Fruit fly (Drosophila melanogaster) whole organism, embryonic: ENCODE results near the gene CG17154.
A peak's percentile ranks its signal among the peaks of the same experiment; 100 is the strongest.

Source experiments
- Abd-B ChIP-seq: fragments of 200-800 bp; sonication (Bioruptor generic); optimal IDR thresholded peaks from 2 replicates; lab custom pipeline; 2018; ENCODE audit warnings: missing biosample characterization, mild to moderate bottlenecking, missing genetic modification characterization, moderate library complexity
- Blimp-1 ChIP-seq: fragments of 200-800 bp; sonication (Bioruptor generic); optimal IDR thresholded peaks from 3 replicates; lab custom pipeline; 2018; ENCODE audit warnings: missing biosample characterization, missing genetic modification characterization, mild to moderate bottlenecking, moderate library complexity, missing genetic modification reagents
- CG10147 ChIP-seq: fragments of 200-800 bp; sonication (Bioruptor generic); optimal IDR thresholded peaks from 2 replicates; lab custom pipeline; 2019; ENCODE audit warnings: missing biosample characterization, mild to moderate bottlenecking, missing genetic modification characterization, moderate library complexity
- CG10431 ChIP-seq: fragments of 200-800 bp; sonication (Bioruptor generic); optimal IDR thresholded peaks from 3 replicates; lab custom pipeline; 2018; ENCODE audit warnings: missing biosample characterization, mild to moderate bottlenecking, missing genetic modification characterization
- CG11696 ChIP-seq: fragments of 200-800 bp; sonication (Bioruptor generic); IDR thresholded peaks from 2 replicates; pipeline ENCODE4 v1.3.6; 2022; ENCODE audit warnings: missing biosample characterization, missing genetic modification characterization
- CG12155 ChIP-seq: fragments of 200-800 bp; sonication (Bioruptor generic); optimal IDR thresholded peaks from 3 replicates; lab custom pipeline; 2016; ENCODE audit warnings: missing biosample characterization, missing genetic modification characterization
- CG13123 ChIP-seq: fragments of 200-800 bp; sonication (Bioruptor generic); optimal IDR thresholded peaks from 2 replicates; lab custom pipeline; 2016; ENCODE audit warnings: missing biosample characterization, missing genetic modification characterization
- CG14050 ChIP-seq: fragments of 200-800 bp; sonication (Bioruptor generic); IDR thresholded peaks from 3 replicates; pipeline ENCODE4 v1.3.6; 2022; ENCODE audit warnings: missing biosample characterization, missing genetic modification characterization
- CG14710 ChIP-seq: fragments of 200-800 bp; sonication (Bioruptor generic); optimal IDR thresholded peaks from 3 replicates; lab custom pipeline; 2019; ENCODE audit warnings: missing biosample characterization, mild to moderate bottlenecking, missing genetic modification characterization, moderate library complexity
- CG16815 ChIP-seq: fragments of 200-800 bp; sonication (Bioruptor generic); optimal IDR thresholded peaks from 3 replicates; lab custom pipeline; 2017; ENCODE audit warnings: missing biosample characterization, mild to moderate bottlenecking, missing genetic modification characterization
- CG17912 ChIP-seq: fragments of 200-800 bp; sonication (Bioruptor generic); optimal IDR thresholded peaks from 2 replicates; lab custom pipeline; 2018; ENCODE audit warnings: missing biosample characterization, mild to moderate bottlenecking, missing genetic modification characterization
- CG2678 ChIP-seq: fragments of 200-800 bp; sonication (Bioruptor generic); optimal IDR thresholded peaks from 3 replicates; lab custom pipeline; 2019; ENCODE audit warnings: missing biosample characterization, mild to moderate bottlenecking, missing genetic modification characterization, moderate library complexity
- CG2712 ChIP-seq: fragments of 200-800 bp; optimal IDR thresholded peaks from 3 replicates; lab custom pipeline; 2019; ENCODE audit warnings: missing biosample characterization, mild to moderate bottlenecking, missing genetic modification characterization, moderate library complexity
- CG30403 ChIP-seq: fragments of 200-800 bp; sonication (Bioruptor generic); optimal IDR thresholded peaks from 3 replicates; lab custom pipeline; 2016; ENCODE audit warnings: missing biosample characterization, missing genetic modification characterization
- CG33213 ChIP-seq: fragments of 200-800 bp; sonication (Bioruptor generic); optimal IDR thresholded peaks from 3 replicates; lab custom pipeline; 2016; ENCODE audit warnings: missing biosample characterization, missing genetic modification characterization
- CG34224 ChIP-seq: fragments of 200-800 bp; sonication (Bioruptor generic); IDR thresholded peaks from 3 replicates; pipeline ENCODE4 v1.3.6; 2022; ENCODE audit warnings: missing biosample characterization, missing genetic modification characterization; ENCODE audit not compliant: partially characterized antibody
- CG4617 ChIP-seq: fragments of 200-800 bp; sonication (Bioruptor generic); optimal IDR thresholded peaks from 3 replicates; lab custom pipeline; 2016; ENCODE audit warnings: missing biosample characterization, missing genetic modification characterization, borderline replicate concordance
- CG6654 ChIP-seq: fragments of 200-800 bp; sonication (Bioruptor generic); optimal IDR thresholded peaks from 2 replicates; lab custom pipeline; 2017; ENCODE audit warnings: missing biosample characterization, mild to moderate bottlenecking, missing genetic modification characterization
- CG9215 ChIP-seq: fragments of 200-800 bp; sonication (Bioruptor generic); IDR thresholded peaks from 2 replicates; pipeline ENCODE4 v1.3.6; 2022; ENCODE audit warnings: missing biosample characterization, missing genetic modification characterization
- Chrac-16 ChIP-seq: fragments of 200-800 bp; sonication (Bioruptor generic); optimal IDR thresholded peaks from 3 replicates; lab custom pipeline; 2016; ENCODE audit warnings: missing biosample characterization, missing genetic modification characterization
- CkIIα-i1 ChIP-seq: fragments of 200-800 bp; sonication (Bioruptor generic); IDR thresholded peaks from 2 replicates; pipeline ENCODE4 v1.3.6; 2022; ENCODE audit warnings: missing biosample characterization, missing genetic modification characterization
- HmgD ChIP-seq: fragments of 200-800 bp; sonication (Bioruptor generic); optimal IDR thresholded peaks from 3 replicates; lab custom pipeline; 2016; ENCODE audit warnings: missing biosample characterization, missing genetic modification characterization
- HmgZ ChIP-seq: fragments of 200-800 bp; sonication (Bioruptor generic); optimal IDR thresholded peaks from 2 replicates; lab custom pipeline; 2018; ENCODE audit warnings: missing biosample characterization, mild to moderate bottlenecking, missing genetic modification characterization
- Hr3 ChIP-seq: fragments of 200-800 bp; sonication (Bioruptor generic); optimal IDR thresholded peaks from 3 replicates; lab custom pipeline; 2016; ENCODE audit warnings: missing biosample characterization, missing genetic modification characterization
- Hr39 ChIP-seq: fragments of >200 bp; optimal IDR thresholded peaks from 2 replicates; lab custom pipeline; 2017
- Lhr ChIP-seq: fragments of 200-800 bp; sonication (Bioruptor generic); optimal IDR thresholded peaks from 3 replicates; lab custom pipeline; 2017; ENCODE audit warnings: mild to moderate bottlenecking, missing biosample characterization, missing genetic modification reagents, missing genetic modification characterization
- MBD-R2 ChIP-seq: fragments of 200-800 bp; sonication (Bioruptor generic); IDR thresholded peaks from 2 replicates; pipeline ENCODE4 v1.3.6; 2022; ENCODE audit warnings: missing biosample characterization, missing genetic modification characterization
- Max ChIP-seq: fragments of 200-800 bp; sonication (Bioruptor generic); optimal IDR thresholded peaks from 2 replicates; lab custom pipeline; 2016; ENCODE audit warnings: missing biosample characterization, mild to moderate bottlenecking, missing genetic modification characterization
- Nf-YC ChIP-seq: fragments of 200-800 bp; optimal IDR thresholded peaks from 3 replicates; lab custom pipeline; 2019; ENCODE audit warnings: missing biosample characterization, mild to moderate bottlenecking, missing genetic modification characterization, moderate library complexity
- Sin3A ChIP-seq: fragments of >200 bp; optimal IDR thresholded peaks from 2 replicates; lab custom pipeline; 2018
- Sry-δ ChIP-seq: fragments of 200-800 bp; sonication (Bioruptor generic); optimal IDR thresholded peaks from 2 replicates; lab custom pipeline; 2016; ENCODE audit warnings: missing biosample characterization, missing genetic modification characterization
- Xrp1 ChIP-seq: fragments of 200-800 bp; sonication (Bioruptor generic); IDR thresholded peaks from 2 replicates; pipeline ENCODE4 v1.3.6; 2022; ENCODE audit warnings: missing biosample characterization, missing genetic modification characterization
- bsh ChIP-seq, 2 experiments: fragments of 200-800 bp; sonication (Bioruptor generic); optimal IDR thresholded peaks; 2 replicates each; lab custom pipeline; 2017 to 2018; ENCODE audit warnings: mild to moderate bottlenecking in 2 of 2, missing biosample characterization in 2 of 2, missing genetic modification characterization in 2 of 2, moderate library complexity in 1 of 2
- cato ChIP-seq: fragments of 200-800 bp; sonication (Bioruptor generic); optimal IDR thresholded peaks from 2 replicates; lab custom pipeline; 2016; ENCODE audit warnings: missing biosample characterization, missing genetic modification characterization, borderline replicate concordance
- cwo ChIP-seq: fragments of 200-800 bp; sonication (Bioruptor generic); optimal IDR thresholded peaks from 3 replicates; lab custom pipeline; 2017; ENCODE audit warnings: missing biosample characterization, missing genetic modification characterization, mild to moderate bottlenecking, moderate library complexity, missing genetic modification reagents
- eve ChIP-seq, 2 experiments: fragments of >200 bp; optimal IDR thresholded peaks; 2 replicates each; lab custom pipeline; 2017; ENCODE audit warnings: missing biosample characterization in 2 of 2, missing genetic modification characterization in 2 of 2
- gt ChIP-seq: fragments of 200-800 bp; sonication (Bioruptor generic); IDR thresholded peaks from 2 replicates; pipeline ENCODE4 v1.3.6; 2022; ENCODE audit warnings: missing biosample characterization, missing genetic modification characterization
- ham ChIP-seq: fragments of 200-800 bp; sonication (Bioruptor generic); IDR thresholded peaks from 2 replicates; pipeline ENCODE4 v1.3.6; 2022; ENCODE audit warnings: missing biosample characterization, missing genetic modification characterization
- hkb ChIP-seq, 2 experiments: fragments of 200-800 bp in 1 of 2; fragments of >200 bp in 1 of 2; sonication (Bioruptor generic) in 1 of 2; IDR thresholded peaks in 1 of 2; optimal IDR thresholded peaks in 1 of 2; 2 replicates each; pipeline versions ENCODE4 v1.3.6 to Lab custom; 2017 to 2022; ENCODE audit warnings: missing biosample characterization in 1 of 2, missing genetic modification characterization in 1 of 2
- kay ChIP-seq: fragments of 200-800 bp; sonication (Bioruptor generic); optimal IDR thresholded peaks from 2 replicates; lab custom pipeline; 2016; ENCODE audit warnings: missing biosample characterization, missing genetic modification characterization
- knrl ChIP-seq: fragments of 200-800 bp; sonication (Bioruptor generic); IDR thresholded peaks from 3 replicates; pipeline ENCODE4 v1.3.6; 2022; ENCODE audit warnings: missing biosample characterization, missing genetic modification characterization; ENCODE audit not compliant: partially characterized antibody
- lilli ChIP-seq: fragments of 200-800 bp; sonication (Bioruptor generic); optimal IDR thresholded peaks from 3 replicates; lab custom pipeline; 2016; ENCODE audit warnings: missing biosample characterization, missing genetic modification characterization
- nmo ChIP-seq: fragments of 200-800 bp; sonication (Bioruptor generic); optimal IDR thresholded peaks from 2 replicates; lab custom pipeline; 2018; ENCODE audit warnings: missing biosample characterization, mild to moderate bottlenecking, missing genetic modification characterization, moderate library complexity
- row ChIP-seq: fragments of 200-800 bp; sonication (Bioruptor generic); IDR thresholded peaks from 3 replicates; pipeline ENCODE4 v1.3.6; 2022; ENCODE audit warnings: missing biosample characterization, missing genetic modification characterization
- sug ChIP-seq: fragments of 200-800 bp; optimal IDR thresholded peaks from 2 replicates; lab custom pipeline; 2019; ENCODE audit warnings: missing biosample characterization, mild to moderate bottlenecking, missing genetic modification characterization, moderate library complexity
- trem ChIP-seq: fragments of 200-800 bp; optimal IDR thresholded peaks from 3 replicates; lab custom pipeline; 2019; ENCODE audit warnings: missing biosample characterization, mild to moderate bottlenecking, missing genetic modification characterization, moderate library complexity
- ttk ChIP-seq: fragments of 200-800 bp; sonication (Bioruptor generic); IDR thresholded peaks from 2 replicates; pipeline ENCODE4 v2.1.2; 2022; ENCODE audit warnings: missing biosample characterization, missing genetic modification characterization
- tup ChIP-seq: fragments of 200-800 bp; sonication (Bioruptor generic); optimal IDR thresholded peaks from 2 replicates; lab custom pipeline; 2016; ENCODE audit warnings: missing biosample characterization, mild to moderate bottlenecking, missing genetic modification characterization, moderate library complexity
- tx ChIP-seq: fragments of 200-800 bp; sonication (Bioruptor generic); optimal IDR thresholded peaks from 2 replicates; lab custom pipeline; 2016; ENCODE audit warnings: missing biosample characterization, missing genetic modification characterization
- vfl ChIP-seq: fragments of 200-800 bp; sonication (Bioruptor generic); optimal IDR thresholded peaks from 2 replicates; lab custom pipeline; 2016; ENCODE audit warnings: missing biosample characterization, missing genetic modification characterization
- zfh2 ChIP-seq: fragments of 200-800 bp; sonication (Bioruptor generic); optimal IDR thresholded peaks from 2 replicates; lab custom pipeline; 2016; ENCODE audit warnings: missing biosample characterization, missing genetic modification characterization

CG17154 gene

dm6 chr3L:12136630-12137029 lies 48.2 kb downstream of the CG17154 start, which contains the start of the genes CG5645 and Atg12 (continued):
- TF ChIP-seq CG10431 (GFP tag; lab: Kevin White, UChicago) (no peak), vfl (GFP tag; lab: Kevin White, UChicago) (peak; percentile 16), CG11696 (GFP tag; lab: Robert Waterston, UW) (no peak), knrl (GFP tag; lab: Robert Waterston, UW) (peak; percentile 84), eve (GFP tag; optimal IDR thresholded peaks at IDR 0.05; lab: Kevin White, UChicago) (no peak), HmgD (GFP tag; lab: Kevin White, UChicago) (no peak), CG10147 (GFP tag; lab: Kevin White, UChicago) (peak; percentile 10), sug (tag; lab: Kevin White, UChicago) (peak; percentile 64), CG2678 (tag; lab: Kevin White, UChicago) (peak; percentile 46), bsh (GFP tag; optimal IDR thresholded peaks at IDR 0.05; lab: Kevin White, UChicago) (peak in 1 of 2 experiments; percentile 47), Xrp1 (GFP tag; lab: Robert Waterston, UW) (peak; percentile 69), MBD-R2 (GFP tag; lab: Robert Waterston, UW) (peak; percentile 78), cwo (GFP tag; lab: Kevin White, UChicago) (peak; percentile 66), CG30403 (GFP tag; lab: Kevin White, UChicago) (peak; percentile 77), CG33213 (GFP tag; lab: Kevin White, UChicago) (no peak), tup (GFP tag; lab: Kevin White, UChicago) (no peak), Hr3 (peak; percentile 8), CG16815 (GFP tag; lab: Kevin White, UChicago) (no peak), Nf-YC (tag; lab: Kevin White, UChicago) (peak; percentile 59), tx (no peak), Max (GFP tag; lab: Kevin White, UChicago) (peak; percentile 74), HmgZ (tag; lab: Kevin White, UChicago) (peak; percentile 23), trem (peak; percentile 62), CG13123 (GFP tag; lab: Kevin White, UChicago) (no peak), CG12155 (GFP tag; lab: Kevin White, UChicago) (peak; percentile 41), CkIIα-i1 (GFP tag; lab: Robert Waterston, UW) (no peak), CG4617 (GFP tag; lab: Kevin White, UChicago) (peak; percentile 81), CG17912 (GFP tag; lab: Kevin White, UChicago) (no peak), Hr39 (lab: Kevin White, UChicago) (no peak), Blimp-1 (peak; percentile 65), zfh2 (GFP tag; lab: Kevin White, UChicago) (peak; percentile 21), CG34224 (GFP tag; lab: Robert Waterston, UW) (peak; percentile 82), CG14710 (tag; lab: Kevin White, UChicago) (peak; percentile 86), gt (GFP tag; lab: Robert Waterston, UW) (no peak), Sry-δ (GFP tag; lab: Kevin White, UChicago) (peak; percentile 85), Lhr (GFP tag; lab: Kevin White, UChicago) (no peak), CG6654 (GFP tag; lab: Kevin White, UChicago) (no peak), hkb (optimal IDR thresholded peaks at IDR 0.05; lab: Kevin White, UChicago) (no peak), hkb (GFP tag; IDR thresholded peaks at IDR 0.05; lab: Robert Waterston, UW) (peak; percentile 61; the same call in 1 of the 2 replicates), kay (GFP tag; lab: Kevin White, UChicago) (peak; percentile 65), CG14050 (GFP tag; lab: Robert Waterston, UW) (peak; percentile 36; the same call in 1 of the 3 replicates), nmo (GFP tag; lab: Kevin White, UChicago) (peak; percentile 44), Sin3A (lab: Kevin White, UChicago) (no peak), row (GFP tag; lab: Robert Waterston, UW) (peak; percentile 88), CG9215 (GFP tag; lab: Robert Waterston, UW) (peak; percentile 33; the same call in 1 of the 2 replicates), ham (no peak), Abd-B (peak; percentile 70), Chrac-16 (peak; percentile 45), ttk (GFP tag; lab: Robert Waterston, UW) (0 out of 2 replicates have a peak, but pooled peaks have one; percentile 10), cato (no peak), lilli (GFP tag; lab: Kevin White, UChicago) (peak; percentile 43), CG2712 (tag; lab: Kevin White, UChicago) (peak; percentile 80)
